Worm (Caenorhabditis elegans): ENCODE results near the gene C55C3.4.

C55C3.4 gene

DNA sequence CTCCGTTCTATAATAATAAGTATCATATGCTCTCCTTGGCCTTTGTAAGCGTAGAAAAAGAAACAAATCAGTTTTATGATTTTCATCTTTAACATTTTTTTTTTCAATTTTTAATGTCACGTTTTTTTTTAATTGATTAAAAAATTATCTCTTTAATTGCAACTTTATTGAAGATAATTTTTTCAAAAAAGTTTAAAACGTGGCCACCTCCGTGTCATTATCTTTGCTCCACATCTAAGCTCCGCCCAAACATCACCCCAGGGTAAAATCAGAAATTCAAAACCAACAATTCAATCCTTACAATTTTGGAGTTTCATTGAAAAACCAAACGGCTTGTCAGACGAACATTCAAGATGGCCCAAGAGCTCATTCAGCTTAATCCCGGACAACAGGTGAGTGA lies 46.3 kb downstream of the C55C3.4 start, which contains the start of gene ttbk-8.2:
TSS of gene ttbk-8.2 (plus strand) at position 301 of the 400 bp plus-strand sequence.
- TF ChIP-seq dmd-4 (tag; optimal IDR thresholded peaks at IDR 0.05), result no peak
- no peak for TF ChIP-seq lin-39 (tag; optimal IDR thresholded peaks at IDR 0.05)
- no peak for TF ChIP-seq fos-1 (tag; optimal IDR thresholded peaks at IDR 0.05)

DNA sequence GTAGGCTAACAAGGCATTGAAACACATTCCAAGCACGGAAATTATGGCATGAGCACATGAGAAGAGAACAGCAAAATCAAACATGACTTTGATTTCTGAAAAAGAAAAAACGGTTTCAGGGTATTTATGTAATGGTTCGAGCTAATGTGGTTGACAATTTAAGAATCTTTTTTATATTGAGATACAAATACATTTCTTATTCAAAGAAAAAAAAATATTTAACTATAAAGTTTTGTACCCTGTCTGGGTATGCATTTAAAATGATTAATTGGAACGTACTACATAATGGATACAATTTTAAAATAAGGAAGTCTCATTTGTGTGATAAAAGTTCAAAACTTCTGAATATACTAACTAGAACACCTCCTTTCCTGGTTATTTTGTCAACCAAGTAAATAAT lies 47.8 kb downstream of the C55C3.4 start, which contains the start of gene srd-12:
TSS of gene srd-12 (minus strand) at position 101 of the 400 bp plus-strand sequence.
- no peak for TF ChIP-seq egl-27 (tag; optimal IDR thresholded peaks at IDR 0.05)
- no peak for TF ChIP-seq nhr-10 (tag; optimal IDR thresholded peaks at IDR 0.05)
- TF ChIP-seq blmp-1 (tag; optimal IDR thresholded peaks at IDR 0.05; ENCODE audit: insufficient read depth), result no peak
- TF ChIP-seq nhr-12 (tag; optimal IDR thresholded peaks at IDR 0.05), result no peak
- no peak for TF ChIP-seq sma-9 (GFP tag; optimal IDR thresholded peaks at IDR 0.05)
- no peak for TF ChIP-seq sma-9 (tag; optimal IDR thresholded peaks at IDR 0.05)
- TF ChIP-seq C34F6.9 (tag; optimal IDR thresholded peaks at IDR 0.05), result no peak
- no peak for TF ChIP-seq snpc-4 (tag; optimal IDR thresholded peaks at IDR 0.05)
- TF ChIP-seq lin-13 (GFP tag; optimal IDR thresholded peaks at IDR 0.05), result no peak
- no peak for TF ChIP-seq ceh-16 (tag; optimal IDR thresholded peaks at IDR 0.05)
- TF ChIP-seq crh-2 (tag; optimal IDR thresholded peaks at IDR 0.05), result no peak
- no peak for TF ChIP-seq aly-2 (tag; optimal IDR thresholded peaks at IDR 0.05)
- TF ChIP-seq nhr-6 (tag; optimal IDR thresholded peaks at IDR 0.05), result no peak
- TF ChIP-seq nhr-11 (tag; optimal IDR thresholded peaks at IDR 0.05), result no peak
- no peak for TF ChIP-seq mdl-1 (tag; optimal IDR thresholded peaks at IDR 0.05)
- no peak for TF ChIP-seq nhr-237 (tag; optimal IDR thresholded peaks at IDR 0.05)
- no peak for TF ChIP-seq unc-39 (tag; optimal IDR thresholded peaks at IDR 0.05)
- no peak for TF ChIP-seq elt-3 (tag; optimal IDR thresholded peaks at IDR 0.05)
- TF ChIP-seq ztf-11 (tag; optimal IDR thresholded peaks at IDR 0.05), result no peak

DNA sequence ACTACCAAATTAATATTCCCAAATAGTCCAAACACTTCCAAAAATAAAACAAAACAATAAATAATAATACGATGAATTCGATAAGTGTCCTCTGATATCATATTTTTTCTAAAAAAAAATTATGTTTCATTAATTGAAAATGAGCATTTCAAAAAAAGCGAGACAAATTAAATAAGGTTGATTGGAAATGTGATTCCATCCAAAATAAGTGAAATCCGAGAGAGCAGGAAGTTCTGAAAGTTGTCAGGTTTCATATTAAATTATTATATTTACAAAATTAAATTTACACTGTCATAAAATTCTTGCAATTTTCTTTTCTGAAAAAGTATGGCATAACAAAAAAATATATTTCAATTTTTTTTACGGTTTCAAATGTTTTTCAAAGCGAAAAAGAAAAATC lies 50.9 kb downstream of the C55C3.4 start, which contains the start of gene srsx-14:
TSS of gene srsx-14 (minus strand) at position 101 of the 400 bp plus-strand sequence.
- no peak for TF ChIP-seq unc-62 (GFP tag; optimal IDR thresholded peaks at IDR 0.05)
- no peak for TF ChIP-seq skn-1 (tag; optimal IDR thresholded peaks at IDR 0.05)
- TF ChIP-seq F13H6.1 (tag; optimal IDR thresholded peaks at IDR 0.05), result no peak
- no peak for TF ChIP-seq Y55F3AM.14 (GFP tag; optimal IDR thresholded peaks at IDR 0.05)
- TF ChIP-seq elt-1 (tag; optimal IDR thresholded peaks at IDR 0.05), result no peak
- no peak for TF ChIP-seq unc-55 (GFP tag; optimal IDR thresholded peaks at IDR 0.05)
- TF ChIP-seq sem-4 (tag; optimal IDR thresholded peaks at IDR 0.05), result no peak
- TF ChIP-seq dmd-4 (tag; optimal IDR thresholded peaks at IDR 0.05), result no peak
- TF ChIP-seq mbf-1 (tag; optimal IDR thresholded peaks at IDR 0.05), result no peak
- TF ChIP-seq mdl-1 (tag; optimal IDR thresholded peaks at IDR 0.05), result no peak
- no peak for TF ChIP-seq mab-5 (tag; optimal IDR thresholded peaks at IDR 0.05)
- TF ChIP-seq ztf-1 (GFP tag; conservative IDR thresholded peaks at IDR 0.05), result no peak
- TF ChIP-seq lin-13 (GFP tag; optimal IDR thresholded peaks at IDR 0.05), result no peak
- TF ChIP-seq lin-11 (tag; optimal IDR thresholded peaks at IDR 0.05), result no peak
- TF ChIP-seq unc-39 (tag; optimal IDR thresholded peaks at IDR 0.05), result no peak
- no peak for TF ChIP-seq zag-1 (tag; optimal IDR thresholded peaks at IDR 0.05)
- TF ChIP-seq nhr-21 (tag; optimal IDR thresholded peaks at IDR 0.05), result no peak
- no peak for TF ChIP-seq crh-2 (tag; optimal IDR thresholded peaks at IDR 0.05)
- TF ChIP-seq aly-2 (tag; optimal IDR thresholded peaks at IDR 0.05), result no peak
